Worm (Caenorhabditis elegans) whole organism, midembryonic: ENCODE results near the gene srw-39.

Experiments used
- T22C8.4 ChIP-seq: fragments of 200-800 bp; sonication (Bioruptor generic); IDR thresholded peaks from 2 replicates; pipeline ENCODE4 v1.3.6; 2022; ENCODE audit warnings: missing genetic modification characterization, missing compliant biosample characterization
- flt-1 ChIP-seq: fragments of 200-800 bp; sonication (Bioruptor generic); IDR thresholded peaks from 2 replicates; pipeline ENCODE4 v1.3.6; 2022; ENCODE audit warnings: missing genetic modification characterization, missing compliant biosample characterization
- klf-2 ChIP-seq: fragments of 200-800 bp; sonication (Bioruptor generic); conservative IDR thresholded peaks from 2 replicates; pipeline ENCODE4 v1.3.6; 2022; ENCODE audit warnings: missing genetic modification reagents, missing genetic modification characterization, missing compliant biosample characterization
- med-1 ChIP-seq: sonication (generic microtip); optimal IDR thresholded peaks from 2 replicates; lab custom pipeline; 2017; ENCODE audit warnings: missing genetic modification characterization, mild to moderate bottlenecking, missing compliant biosample characterization, antibody characterized with exemption, missing genetic modification reagents; ENCODE audit not compliant: insufficient read depth
- ref-1 ChIP-seq: fragments of 200-800 bp; sonication (Bioruptor generic); conservative IDR thresholded peaks from 2 replicates; pipeline ENCODE4 v1.3.6; 2022; ENCODE audit warnings: missing genetic modification reagents, missing genetic modification characterization, missing compliant biosample characterization
- tab-1 ChIP-seq: fragments of 200-800 bp; sonication (Bioruptor generic); IDR thresholded peaks from 2 replicates; pipeline ENCODE4 v1.3.6; 2022; ENCODE audit warnings: missing genetic modification characterization, missing compliant biosample characterization
- ztf-23 ChIP-seq: fragments of 200-800 bp; sonication (Bioruptor generic); IDR thresholded peaks from 2 replicates; pipeline ENCODE4 v1.3.6; 2022; ENCODE audit warnings: missing genetic modification reagents, missing genetic modification characterization, missing compliant biosample characterization
- ztf-29 ChIP-seq: fragments of 200-800 bp; sonication (Bioruptor generic); IDR thresholded peaks from 2 replicates; pipeline ENCODE4 v1.3.6; 2022; ENCODE audit warnings: missing genetic modification reagents, missing genetic modification characterization, missing compliant biosample characterization

DNA sequence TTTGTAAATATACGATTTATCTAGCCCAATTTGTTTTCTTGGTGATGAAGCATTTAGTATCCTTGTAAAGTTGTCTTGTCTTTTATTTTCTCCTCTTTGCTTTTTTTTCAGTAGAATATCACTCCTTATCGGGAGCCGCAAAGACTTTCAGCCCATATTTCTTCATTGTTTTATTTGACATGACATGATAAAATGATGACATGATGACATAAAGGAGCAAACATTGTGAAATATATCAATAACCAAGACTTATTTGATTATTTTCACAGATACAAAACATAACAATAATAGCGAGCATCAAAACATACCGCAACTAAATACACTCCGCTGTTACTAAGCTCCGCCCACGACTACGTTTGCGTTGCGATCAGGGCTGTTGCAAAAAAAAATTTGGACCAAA is 6.0 kb downstream of the srw-39 start:
- TF ChIP-seq flt-1 (GFP tag; lab: Robert Waterston, UW) (no peak), ref-1 (GFP tag; lab: Robert Waterston, UW) (no peak), ztf-29 (no peak), klf-2 (no peak), T22C8.4 (GFP tag; lab: Robert Waterston, UW) (no peak), tab-1 (GFP tag; lab: Robert Waterston, UW) (no peak), ztf-23 (GFP tag; lab: Robert Waterston, UW) (no peak), med-1 (GFP tag; lab: Kevin White, UChicago) (no peak)
